Fruit fly (Drosophila melanogaster): Measurements from ENCODE around the gene Lmx1a.

dm6 chr3L:12328781-12329282 is at the start of gene Lmx1a:
- TF ChIP-seq lola (GFP tag; optimal IDR thresholded peaks at IDR 0.05) (no peak), ey (GFP tag; optimal IDR thresholded peaks at IDR 0.05) (no peak), psq (GFP tag; optimal IDR thresholded peaks at IDR 0.05) (no peak), woc (GFP tag; optimal IDR thresholded peaks at IDR 0.05) (no peak), OdsH (GFP tag; optimal IDR thresholded peaks at IDR 0.05) (no peak), Hr83 (GFP tag; optimal IDR thresholded peaks at IDR 0.05; ENCODE audit: poor library complexity, severe bottlenecking) (no peak), Abd-B (GFP tag; optimal IDR thresholded peaks at IDR 0.05) (no peak)

Data from whole organism, wandering third instar larva.